Worm (Caenorhabditis elegans) whole organism, young adult: ENCODE results near the gene scl-7.

Experiments
- D2030.7 ChIP-seq: fragments of 200-800 bp; sonication (Bioruptor generic); IDR thresholded peaks from 2 replicates; pipeline ENCODE4 v1.3.6; 2022; ENCODE audit warnings: missing genetic modification reagents, missing genetic modification characterization, missing compliant biosample characterization
- F10E7.11 ChIP-seq: sonication (generic microtip); optimal IDR thresholded peaks from 2 replicates; lab custom pipeline; 2017; ENCODE audit warnings: mild to moderate bottlenecking, missing genetic modification characterization, moderate library complexity, missing compliant biosample characterization
- F22D6.2 ChIP-seq: sonication (generic microtip); optimal IDR thresholded peaks from 2 replicates; lab custom pipeline; 2016; ENCODE audit warnings: mild to moderate bottlenecking, missing genetic modification characterization, missing compliant biosample characterization
- F55B11.4 ChIP-seq: sonication (generic microtip); optimal IDR thresholded peaks from 2 replicates; lab custom pipeline; 2016; ENCODE audit warnings: missing compliant biosample characterization, missing genetic modification characterization, borderline replicate concordance; ENCODE audit not compliant: insufficient read depth
- K11D2.4 ChIP-seq: fragments of 200-800 bp; sonication (Bioruptor generic); IDR thresholded peaks from 2 replicates; pipeline ENCODE4 v1.3.6; 2022; ENCODE audit warnings: missing genetic modification reagents, missing genetic modification characterization, missing compliant biosample characterization
- K12H6.12 ChIP-seq: fragments of 200-800 bp; sonication (Bioruptor generic); optimal IDR thresholded peaks from 2 replicates; lab custom pipeline; 2018; ENCODE audit warnings: mild to moderate bottlenecking, missing genetic modification characterization, missing compliant biosample characterization
- Y53F4B.3 ChIP-seq: fragments of 200-800 bp; sonication (Bioruptor generic); IDR thresholded peaks from 2 replicates; pipeline ENCODE4 v1.3.6; 2022; ENCODE audit warnings: missing genetic modification reagents, missing genetic modification characterization, missing compliant biosample characterization
- Y56A3A.18 ChIP-seq: fragments of 200-800 bp; sonication (Bioruptor generic); IDR thresholded peaks from 2 replicates; pipeline ENCODE4 v1.3.6; 2022; ENCODE audit warnings: missing genetic modification reagents, missing genetic modification characterization, missing compliant biosample characterization
- akir-1 ChIP-seq: fragments of 200-800 bp; sonication (Bioruptor generic); optimal IDR thresholded peaks from 2 replicates; lab custom pipeline; 2018; ENCODE audit warnings: mild to moderate bottlenecking, missing genetic modification characterization, moderate library complexity, missing compliant biosample characterization
- ama-1 ChIP-seq, 3 experiments: fragments of 150-350 bp in 1 of 3; sonication (generic microtip) in 2 of 3; optimal IDR thresholded peaks; 2 replicates each; lab custom pipeline; 2014 to 2018; ENCODE audit warnings: missing biosample characterization in 2 of 3, missing genetic modification characterization in 2 of 3, missing genetic modification reagents in 2 of 3
- aptf-3 ChIP-seq: fragments of 200-800 bp; sonication (Bioruptor generic); IDR thresholded peaks from 2 replicates; pipeline ENCODE4 v1.3.6; 2022; ENCODE audit warnings: missing genetic modification characterization, missing compliant biosample characterization
- atf-7 ChIP-seq: sonication (generic microtip); optimal IDR thresholded peaks from 2 replicates; lab custom pipeline; 2017; ENCODE audit warnings: mild to moderate bottlenecking, missing genetic modification characterization, missing compliant biosample characterization
- athp-1 ChIP-seq: sonication (generic microtip); optimal IDR thresholded peaks from 2 replicates; lab custom pipeline; 2017; ENCODE audit warnings: mild to moderate bottlenecking, missing genetic modification characterization, missing compliant biosample characterization
- attf-3 ChIP-seq: fragments of 200-800 bp; sonication (Bioruptor generic); conservative IDR thresholded peaks from 2 replicates; pipeline ENCODE4 v1.3.6; 2022; ENCODE audit warnings: missing genetic modification reagents, missing genetic modification characterization, missing compliant biosample characterization
- bed-2 ChIP-seq: fragments of 200-800 bp; sonication (Bioruptor generic); IDR thresholded peaks from 2 replicates; pipeline ENCODE4 v1.3.6; 2022; ENCODE audit warnings: missing genetic modification reagents, missing genetic modification characterization, missing compliant biosample characterization
- ceh-58 ChIP-seq: fragments of 200-800 bp; sonication (Bioruptor generic); IDR thresholded peaks from 2 replicates; pipeline ENCODE4 v1.3.6; 2022; ENCODE audit warnings: missing genetic modification characterization, missing compliant biosample characterization
- ceh-91 ChIP-seq: fragments of 200-800 bp; sonication (Bioruptor generic); IDR thresholded peaks from 2 replicates; pipeline ENCODE4 v1.3.6; 2022; ENCODE audit warnings: missing genetic modification reagents, missing genetic modification characterization, missing compliant biosample characterization
- die-1 ChIP-seq: sonication (generic microtip); optimal IDR thresholded peaks from 2 replicates; lab custom pipeline; 2016; ENCODE audit warnings: missing genotype, mild to moderate bottlenecking, missing genetic modification characterization, missing compliant biosample characterization
- dox-1 ChIP-seq: fragments of 200-800 bp; sonication (Bioruptor generic); IDR thresholded peaks from 2 replicates; pipeline ENCODE4 v1.3.6; 2022; ENCODE audit warnings: missing genetic modification reagents, missing genetic modification characterization, missing compliant biosample characterization
- dpff-1 ChIP-seq: sonication (generic microtip); optimal IDR thresholded peaks from 2 replicates; lab custom pipeline; 2017; ENCODE audit warnings: mild to moderate bottlenecking, missing genetic modification characterization, missing compliant biosample characterization
- dpl-1 ChIP-seq: fragments of 150-350 bp; optimal IDR thresholded peaks from 2 replicates; lab custom pipeline; 2014; ENCODE audit warnings: missing biosample characterization, missing genetic modification reagents, missing genetic modification characterization
- hlh-12 ChIP-seq: sonication (generic microtip); optimal IDR thresholded peaks from 2 replicates; lab custom pipeline; 2016; ENCODE audit warnings: missing genetic modification characterization, missing compliant biosample characterization
- hlh-26 ChIP-seq: fragments of 200-800 bp; sonication (Bioruptor generic); conservative IDR thresholded peaks from 2 replicates; pipeline ENCODE4 v1.3.6; 2022; ENCODE audit warnings: missing genetic modification reagents, missing genetic modification characterization, missing compliant biosample characterization
- lag-1 ChIP-seq: fragments of 200-800 bp; sonication (Bioruptor generic); IDR thresholded peaks from 2 replicates; pipeline ENCODE4 v1.3.6; 2022; ENCODE audit warnings: missing genetic modification reagents, missing genetic modification characterization, missing compliant biosample characterization
- lin-35 ChIP-seq, 3 experiments: fragments of 150-350 bp in 2 of 3; sonication (generic microtip) in 1 of 3; optimal IDR thresholded peaks; 2 replicates each; lab custom pipeline; 2014 to 2018; ENCODE audit warnings: missing biosample characterization in 3 of 3, missing genetic modification characterization in 3 of 3, missing genetic modification reagents in 3 of 3
- lir-1 ChIP-seq: fragments of 200-800 bp; sonication (Bioruptor generic); conservative IDR thresholded peaks from 2 replicates; pipeline ENCODE4 v1.3.6; 2022; ENCODE audit warnings: missing genetic modification reagents, missing genetic modification characterization, missing compliant biosample characterization
- lsl-1 ChIP-seq: fragments of 200-800 bp; sonication (Bioruptor generic); optimal IDR thresholded peaks from 2 replicates; lab custom pipeline; 2018; ENCODE audit warnings: mild to moderate bottlenecking, missing genetic modification characterization, moderate library complexity, missing compliant biosample characterization
- mxl-1 ChIP-seq: sonication (generic microtip); optimal IDR thresholded peaks from 2 replicates; lab custom pipeline; 2016; ENCODE audit warnings: missing genetic modification characterization, missing compliant biosample characterization
- nfyb-1 ChIP-seq: fragments of 200-800 bp; sonication (Bioruptor generic); IDR thresholded peaks from 2 replicates; pipeline ENCODE4 v1.3.6; 2022; ENCODE audit warnings: missing genetic modification reagents, missing genetic modification characterization, missing compliant biosample characterization
- nhr-120 ChIP-seq: fragments of 200-800 bp; sonication (Bioruptor generic); IDR thresholded peaks from 2 replicates; pipeline ENCODE4 v1.3.6; 2022; ENCODE audit warnings: missing genetic modification characterization, missing compliant biosample characterization
- nhr-27 ChIP-seq: fragments of 200-800 bp; sonication (Bioruptor generic); optimal IDR thresholded peaks from 2 replicates; lab custom pipeline; 2018; ENCODE audit warnings: mild to moderate bottlenecking, missing genetic modification characterization, moderate library complexity, missing compliant biosample characterization
- pha-4 ChIP-seq: fragments of 150-350 bp; sonication (generic microtip); optimal IDR thresholded peaks from 2 replicates; lab custom pipeline; 2014; ENCODE audit warnings: missing biosample characterization, missing genetic modification reagents, missing genetic modification characterization
- rec-8 ChIP-seq, 2 experiments: sonication (generic microtip); optimal IDR thresholded peaks; 2 replicates each; lab custom pipeline; 2016; ENCODE audit warnings: mild to moderate bottlenecking in 2 of 2, missing genetic modification characterization in 2 of 2, missing genetic modification reagents in 2 of 2, missing genotype in 2 of 2, missing biosample characterization in 1 of 2, missing compliant biosample characterization in 1 of 2, moderate library complexity in 1 of 2
- repo-1 ChIP-seq: sonication (generic microtip); optimal IDR thresholded peaks from 2 replicates; lab custom pipeline; 2017; ENCODE audit warnings: mild to moderate bottlenecking, missing genetic modification characterization, missing compliant biosample characterization
- rpc-1 ChIP-seq, 2 experiments: fragments of 150-350 bp in 1 of 2; sonication (generic microtip) in 1 of 2; optimal IDR thresholded peaks; 2 replicates each; lab custom pipeline; 2014 to 2018; ENCODE audit warnings: missing biosample characterization in 1 of 2, missing genetic modification characterization in 1 of 2, missing genetic modification reagents in 1 of 2, missing genotype in 1 of 2
- sdz-38 ChIP-seq: sonication (generic microtip); optimal IDR thresholded peaks from 2 replicates; lab custom pipeline; 2016; ENCODE audit warnings: missing genotype, missing genetic modification characterization, missing compliant biosample characterization
- snpc-3.4 ChIP-seq: sonication (generic microtip); optimal IDR thresholded peaks from 2 replicates; lab custom pipeline; 2017; ENCODE audit warnings: missing genetic modification characterization, mild to moderate bottlenecking, missing compliant biosample characterization, antibody characterized with exemption, moderate library complexity, missing genotype, missing genetic modification reagents
- snpc-4 ChIP-seq, 5 experiments: fragments of 150-350 bp in 1 of 5; sonication (generic microtip) in 4 of 5; optimal IDR thresholded peaks; 2 replicates each; lab custom pipeline; 2014 to 2018; ENCODE audit warnings: missing genetic modification characterization in 5 of 5, missing biosample characterization in 3 of 5, antibody characterized with exemption in 2 of 5, mild to moderate bottlenecking in 2 of 5, missing compliant biosample characterization in 2 of 5, missing genotype in 2 of 5, moderate library complexity in 2 of 5, missing genetic modification reagents in 1 of 5
- somi-1 ChIP-seq: fragments of 200-800 bp; sonication (Bioruptor generic); optimal IDR thresholded peaks from 2 replicates; lab custom pipeline; 2018; ENCODE audit warnings: mild to moderate bottlenecking, missing genetic modification characterization, missing compliant biosample characterization
- tbp1 ChIP-seq: fragments of 200-800 bp; sonication (Bioruptor generic); optimal IDR thresholded peaks from 2 replicates; lab custom pipeline; 2018; ENCODE audit warnings: mild to moderate bottlenecking, missing genetic modification characterization, missing compliant biosample characterization
- tlf-1 ChIP-seq: fragments of 200-800 bp; sonication (Bioruptor generic); optimal IDR thresholded peaks from 2 replicates; lab custom pipeline; 2018; ENCODE audit warnings: mild to moderate bottlenecking, missing genetic modification characterization, missing compliant biosample characterization
- unc-62 ChIP-seq: fragments of 150-350 bp; optimal IDR thresholded peaks from 2 replicates; lab custom pipeline; 2014; ENCODE audit warnings: missing biosample characterization, missing genetic modification reagents, missing genetic modification characterization
- zim-3 ChIP-seq: sonication (generic microtip); optimal IDR thresholded peaks from 2 replicates; lab custom pipeline; 2017; ENCODE audit warnings: mild to moderate bottlenecking, missing genetic modification characterization, moderate library complexity, missing compliant biosample characterization
- ztf-26 ChIP-seq: sonication (generic microtip); optimal IDR thresholded peaks from 2 replicates; lab custom pipeline; 2017; ENCODE audit warnings: missing genetic modification characterization, missing compliant biosample characterization
- ztf-3 ChIP-seq: fragments of 200-800 bp; sonication (Bioruptor generic); optimal IDR thresholded peaks from 2 replicates; lab custom pipeline; 2018; ENCODE audit warnings: mild to moderate bottlenecking, missing genetic modification characterization, missing compliant biosample characterization
- ztf-6 ChIP-seq: fragments of 200-800 bp; sonication (Bioruptor generic); IDR thresholded peaks from 2 replicates; pipeline ENCODE4 v1.3.6; 2022; ENCODE audit warnings: missing genetic modification reagents, missing genetic modification characterization, missing compliant biosample characterization

scl-7 gene

ce11 chrIV:13028746-13029673 lies 41.2 kb upstream of the scl-7 start (continued):
- TF ChIP-seq nhr-120 (GFP tag; lab: Robert Waterston, UW) (no peak), K11D2.4 (GFP tag; lab: Robert Waterston, UW) (no peak), zim-3 (tag; lab: Kevin White, UChicago) (no peak), tlf-1 (GFP tag; lab: Kevin White, UChicago) (no peak), Y53F4B.3 (GFP tag; lab: Robert Waterston, UW) (no peak), ztf-3 (no peak), rpc-1 (optimal IDR thresholded peaks at IDR 0.05; lab: Kevin White, UChicago) (no peak), rpc-1 (tag; optimal IDR thresholded peaks at IDR 0.05; lab: Kevin White, UChicago) (no peak), mxl-1 (no peak), F10E7.11 (tag; lab: Kevin White, UChicago) (no peak), aptf-3 (GFP tag; lab: Robert Waterston, UW) (no peak), ztf-6 (GFP tag; lab: Robert Waterston, UW) (no peak), nhr-27 (no peak), hlh-12 (tag; lab: Kevin White, UChicago) (no peak), die-1 (tag; lab: Kevin White, UChicago) (no peak), dox-1 (GFP tag; lab: Robert Waterston, UW) (peak; percentile 44; the same call in 1 of the 2 replicates), lir-1 (GFP tag; lab: Robert Waterston, UW) (no peak), pha-4 (tag; lab: Kevin White, UChicago) (no peak), Y56A3A.18 (no peak), repo-1 (tag; lab: Kevin White, UChicago) (no peak), K12H6.12 (tag; lab: Kevin White, UChicago) (no peak), ama-1 (optimal IDR thresholded peaks at IDR 0.05; lab: Kevin White, UChicago) (no peak), ama-1 (GFP tag; optimal IDR thresholded peaks at IDR 0.05; lab: Kevin White, UChicago) (no peak), snpc-3.4 (peak; percentile 81), hlh-26 (GFP tag; lab: Robert Waterston, UW) (no peak), somi-1 (GFP tag; lab: Kevin White, UChicago) (no peak), akir-1 (GFP tag; lab: Kevin White, UChicago) (no peak), F22D6.2 (tag; lab: Kevin White, UChicago) (no peak), attf-3 (GFP tag; lab: Robert Waterston, UW) (no peak), athp-1 (tag; lab: Kevin White, UChicago) (no peak), D2030.7 (peak; percentile 78), dpl-1 (GFP tag; lab: Kevin White, UChicago) (peak; percentile 49), ceh-91 (peak; percentile 76), ceh-58 (no peak), unc-62 (GFP tag; lab: Kevin White, UChicago) (no peak), F55B11.4 (tag; lab: Kevin White, UChicago) (no peak), lsl-1 (peak; percentile 61), ztf-26 (tag; lab: Kevin White, UChicago) (no peak), dpff-1 (tag; lab: Kevin White, UChicago) (no peak), atf-7 (tag; lab: Kevin White, UChicago) (no peak), tbp1 (peak; percentile 19), sdz-38 (no peak), rec-8 (tag; optimal IDR thresholded peaks at IDR 0.05; lab: Kevin White, UChicago) (no peak), lag-1 (no peak), bed-2 (GFP tag; lab: Robert Waterston, UW) (no peak), nfyb-1 (no peak), lin-35 (GFP tag; optimal IDR thresholded peaks at IDR 0.05; lab: Kevin White, UChicago) (peak in 1 of 3 experiments; percentile 67), snpc-4 (GFP tag; optimal IDR thresholded peaks at IDR 0.05; lab: Kevin White, UChicago) (peak; percentile 14), snpc-4 (tag; optimal IDR thresholded peaks at IDR 0.05; lab: Kevin White, UChicago) (peak in 1 of 4 experiments; percentile 36)
